Worm (Caenorhabditis elegans) whole organism, early embryonic: ENCODE measurements around the gene asns-2.

ENCODE experiments used
- B0310.2 ChIP-seq: sonication (generic microtip); optimal IDR thresholded peaks from 2 replicates; lab custom pipeline; 2016; ENCODE audit warnings: mild to moderate bottlenecking, missing genetic modification characterization, missing compliant biosample characterization
- F13C5.2 ChIP-seq: sonication (generic microtip); optimal IDR thresholded peaks from 2 replicates; lab custom pipeline; 2017; ENCODE audit warnings: mild to moderate bottlenecking, missing genetic modification characterization, inconsistent platforms, missing compliant biosample characterization
- aly-1 ChIP-seq: sonication (generic microtip); optimal IDR thresholded peaks from 2 replicates; lab custom pipeline; 2016; ENCODE audit warnings: missing genetic modification characterization, missing compliant biosample characterization
- ama-1 ChIP-seq: fragments of 150-350 bp; optimal IDR thresholded peaks from 2 replicates; lab custom pipeline; 2014
- ceh-36 ChIP-seq: sonication (generic microtip); optimal IDR thresholded peaks from 2 replicates; lab custom pipeline; 2016; ENCODE audit warnings: missing genetic modification characterization, inconsistent platforms, missing compliant biosample characterization
- ets-7 ChIP-seq: sonication (generic microtip); optimal IDR thresholded peaks from 2 replicates; lab custom pipeline; 2016; ENCODE audit warnings: missing genotype, missing genetic modification characterization, missing compliant biosample characterization
- flt-1 ChIP-seq: fragments of 200-800 bp; sonication (Bioruptor generic); IDR thresholded peaks from 2 replicates; pipeline ENCODE4 v1.3.6; 2022; ENCODE audit warnings: missing genetic modification characterization, missing compliant biosample characterization
- hnd-1 ChIP-seq: sonication (generic microtip); optimal IDR thresholded peaks from 2 replicates; lab custom pipeline; 2016; ENCODE audit warnings: missing genetic modification characterization, missing compliant biosample characterization
- pes-1 ChIP-seq: fragments of 200-800 bp; sonication (Bioruptor generic); IDR thresholded peaks from 2 replicates; pipeline ENCODE4 v1.3.6; 2022; ENCODE audit warnings: missing genetic modification reagents, missing genetic modification characterization, missing compliant biosample characterization
- scrt-1 ChIP-seq: fragments of 200-800 bp; sonication (Bioruptor generic); IDR thresholded peaks from 2 replicates; pipeline ENCODE4 v1.3.6; 2022; ENCODE audit warnings: missing genetic modification characterization, missing compliant biosample characterization
- sea-1 ChIP-seq: fragments of 200-800 bp; sonication (Bioruptor generic); conservative IDR thresholded peaks from 2 replicates; pipeline ENCODE4 v1.3.6; 2022; ENCODE audit warnings: missing genetic modification characterization, missing compliant biosample characterization
- tbx-37 ChIP-seq: fragments of 200-800 bp; sonication (Bioruptor generic); conservative IDR thresholded peaks from 2 replicates; pipeline ENCODE4 v1.3.6; 2022; ENCODE audit warnings: missing genetic modification reagents, missing genetic modification characterization, missing compliant biosample characterization
- tra-4 ChIP-seq: sonication (generic microtip); optimal IDR thresholded peaks from 2 replicates; lab custom pipeline; 2017; ENCODE audit warnings: missing genetic modification characterization, missing compliant biosample characterization

ce11 chrX:8797653-8798052 lies 46.9 kb upstream of the asns-2 start:
- TF ChIP-seq ama-1 (lab: Kevin White, UChicago) = no peak
- no peak for TF ChIP-seq pes-1 (GFP tag; lab: Robert Waterston, UW)
- TF ChIP-seq F13C5.2 (tag; lab: Kevin White, UChicago) = no peak
- TF ChIP-seq ets-7 (tag; lab: Kevin White, UChicago) = no peak
- TF ChIP-seq scrt-1 (GFP tag; lab: Robert Waterston, UW) = no peak
- no peak for TF ChIP-seq flt-1 (GFP tag; lab: Robert Waterston, UW)
- no peak for TF ChIP-seq tbx-37
- no peak for TF ChIP-seq sea-1
- no peak for TF ChIP-seq B0310.2
- no peak for TF ChIP-seq hnd-1 (tag; lab: Kevin White, UChicago)
- TF ChIP-seq ceh-36 = no peak
- no peak for TF ChIP-seq aly-1
- no peak for TF ChIP-seq tra-4 (tag; lab: Kevin White, UChicago)
